Fruit fly (Drosophila melanogaster) whole organism, embryonic: ENCODE results near the gene CG13364.
A peak's percentile ranks its signal among the peaks of the same experiment; 100 is the strongest.

ENCODE experiments used
- CG17359 ChIP-seq: fragments of 200-800 bp; sonication (Bioruptor generic); optimal IDR thresholded peaks from 3 replicates; lab custom pipeline; 2018; ENCODE audit warnings: missing biosample characterization, mild to moderate bottlenecking, missing genetic modification characterization, moderate library complexity
- CG1832 ChIP-seq: fragments of 200-800 bp; sonication (Bioruptor generic); optimal IDR thresholded peaks from 2 replicates; lab custom pipeline; 2017; ENCODE audit warnings: missing biosample characterization, mild to moderate bottlenecking, missing genetic modification characterization, inconsistent platforms
- CG31441 ChIP-seq: fragments of 200-800 bp; sonication (Bioruptor generic); IDR thresholded peaks from 2 replicates; pipeline ENCODE4 v1.3.6; 2022; ENCODE audit warnings: missing biosample characterization, missing genetic modification characterization
- CG5180 ChIP-seq: fragments of 200-800 bp; sonication (Bioruptor generic); optimal IDR thresholded peaks from 3 replicates; lab custom pipeline; 2017; ENCODE audit warnings: missing biosample characterization, missing genetic modification characterization, mild to moderate bottlenecking, moderate library complexity, missing genetic modification reagents
- CG6175 ChIP-seq: fragments of 200-800 bp; sonication (Bioruptor generic); IDR thresholded peaks from 3 replicates; pipeline ENCODE4 v1.3.6; 2022; ENCODE audit warnings: missing biosample characterization, missing genetic modification characterization
- CG9727 ChIP-seq: fragments of 200-800 bp; sonication (Bioruptor generic); optimal IDR thresholded peaks from 3 replicates; lab custom pipeline; 2017; ENCODE audit warnings: missing biosample characterization, mild to moderate bottlenecking, missing genetic modification characterization
- CHES-1-like ChIP-seq: fragments of 200-800 bp; sonication (Bioruptor generic); optimal IDR thresholded peaks from 2 replicates; lab custom pipeline; 2016; ENCODE audit warnings: missing biosample characterization, missing genetic modification characterization
- Chrac-16 ChIP-seq: fragments of 200-800 bp; sonication (Bioruptor generic); optimal IDR thresholded peaks from 3 replicates; lab custom pipeline; 2016; ENCODE audit warnings: missing biosample characterization, missing genetic modification characterization
- Deaf1 ChIP-seq: fragments of 200-800 bp; optimal IDR thresholded peaks from 3 replicates; lab custom pipeline; 2019; ENCODE audit warnings: missing biosample characterization, mild to moderate bottlenecking, missing genetic modification characterization, moderate library complexity
- GATAe ChIP-seq: fragments of 200-800 bp; sonication (Bioruptor generic); conservative IDR thresholded peaks from 2 replicates; pipeline ENCODE4 v1.3.6; 2022; ENCODE audit warnings: missing biosample characterization, missing genetic modification characterization
- H15 ChIP-seq: fragments of 200-800 bp; sonication (Bioruptor generic); IDR thresholded peaks from 3 replicates; pipeline ENCODE4 v1.3.6; 2022; ENCODE audit warnings: missing biosample characterization, missing genetic modification characterization
- Nf-YC ChIP-seq: fragments of 200-800 bp; optimal IDR thresholded peaks from 3 replicates; lab custom pipeline; 2019; ENCODE audit warnings: missing biosample characterization, mild to moderate bottlenecking, missing genetic modification characterization, moderate library complexity
- Vsx1 ChIP-seq: fragments of 200-800 bp; sonication (Bioruptor generic); optimal IDR thresholded peaks from 2 replicates; lab custom pipeline; 2017; ENCODE audit warnings: missing biosample characterization, mild to moderate bottlenecking, missing genetic modification characterization, missing genetic modification reagents
- ci ChIP-seq: fragments of 200-800 bp; sonication (Bioruptor generic); IDR thresholded peaks from 3 replicates; pipeline ENCODE4 v1.3.6; 2022; ENCODE audit warnings: missing biosample characterization, missing genetic modification characterization
- exex ChIP-seq: fragments of 200-800 bp; sonication (Bioruptor generic); optimal IDR thresholded peaks from 4 replicates; lab custom pipeline; 2018; ENCODE audit warnings: missing biosample characterization, mild to moderate bottlenecking, missing genetic modification characterization, moderate library complexity
- fd3F ChIP-seq: fragments of 200-800 bp; sonication (Bioruptor generic); optimal IDR thresholded peaks from 2 replicates; lab custom pipeline; 2018; ENCODE audit warnings: missing biosample characterization, mild to moderate bottlenecking, missing genetic modification characterization, moderate library complexity
- gcm ChIP-seq: fragments of 200-800 bp; sonication (Bioruptor generic); optimal IDR thresholded peaks from 2 replicates; lab custom pipeline; 2019; ENCODE audit warnings: missing biosample characterization, mild to moderate bottlenecking, missing genetic modification characterization, moderate library complexity
- grn ChIP-seq: fragments of 200-800 bp; sonication (Bioruptor generic); optimal IDR thresholded peaks from 3 replicates; lab custom pipeline; 2017; ENCODE audit warnings: missing biosample characterization, missing genetic modification characterization
- nmo ChIP-seq: fragments of 200-800 bp; sonication (Bioruptor generic); optimal IDR thresholded peaks from 2 replicates; lab custom pipeline; 2018; ENCODE audit warnings: missing biosample characterization, mild to moderate bottlenecking, missing genetic modification characterization, moderate library complexity
- otp ChIP-seq: fragments of 200-800 bp; sonication (Bioruptor generic); IDR thresholded peaks from 3 replicates; pipeline ENCODE4, ENCODE4 v1.3.6; 2022; ENCODE audit warnings: missing biosample characterization, missing genetic modification characterization
- sug ChIP-seq: fragments of 200-800 bp; optimal IDR thresholded peaks from 2 replicates; lab custom pipeline; 2019; ENCODE audit warnings: missing biosample characterization, mild to moderate bottlenecking, missing genetic modification characterization, moderate library complexity
- vvl ChIP-seq: fragments of 200-800 bp; sonication (Bioruptor generic); IDR thresholded peaks from 2 replicates; pipeline ENCODE4 v1.3.6; 2022; ENCODE audit warnings: missing biosample characterization, missing genetic modification characterization

Gene CG13364

DNA sequence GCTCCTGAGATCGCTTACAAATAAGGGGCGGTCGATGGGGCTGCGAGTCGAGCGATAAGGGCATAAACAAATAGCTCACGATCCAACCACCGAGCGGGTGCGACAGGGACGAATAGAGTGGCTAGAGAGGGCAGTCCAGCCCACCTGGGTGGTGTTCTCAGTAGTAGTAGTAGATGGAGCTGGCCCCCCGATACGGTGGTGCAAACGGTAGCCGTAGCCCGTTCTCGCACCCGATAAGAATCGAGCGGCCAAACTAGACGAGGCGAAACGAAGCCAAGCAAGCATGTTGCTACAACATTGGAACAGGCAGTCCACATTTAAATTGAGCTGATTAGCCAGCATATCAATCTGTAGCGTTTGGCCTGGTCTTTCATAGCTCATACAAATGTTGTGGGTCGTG, 44.4 kb downstream of the CG13364 start (continued):
- TF ChIP-seq vvl (GFP tag; lab: Robert Waterston, UW) (no peak), CG9727 (GFP tag; lab: Kevin White, UChicago) (no peak), GATAe (GFP tag; lab: Robert Waterston, UW) (0 out of 2 replicates have a peak, but pooled peaks have one; percentile 19), otp (no peak), Nf-YC (peak; percentile 91), CG1832 (GFP tag; lab: Kevin White, UChicago) (peak; percentile 18), CHES-1-like (GFP tag; lab: Kevin White, UChicago) (no peak), ci (peak; percentile 45; the same call in 1 of the 3 replicates), Chrac-16 (GFP tag; lab: Kevin White, UChicago) (no peak), exex (tag; lab: Kevin White, UChicago) (peak; percentile 55), gcm (GFP tag; lab: Kevin White, UChicago) (no peak), nmo (GFP tag; lab: Kevin White, UChicago) (no peak), CG31441 (GFP tag; lab: Robert Waterston, UW) (no peak), grn (GFP tag; lab: Kevin White, UChicago) (peak; percentile 68), CG6175 (GFP tag; lab: Robert Waterston, UW) (peak; percentile 56; the same call in 1 of the 3 replicates), CG5180 (peak; percentile 52), fd3F (GFP tag; lab: Kevin White, UChicago) (no peak), H15 (GFP tag; lab: Robert Waterston, UW) (no peak), sug (tag; lab: Kevin White, UChicago) (peak; percentile 90), Vsx1 (peak; percentile 80), Deaf1 (tag; lab: Kevin White, UChicago) (peak; percentile 62), CG17359 (tag; lab: Kevin White, UChicago) (no peak)
